Worm (Caenorhabditis elegans) whole organism, late embryonic: ENCODE measurements around the gene F10B5.2.

Source experiments
- ceh-34 ChIP-seq: sonication (generic microtip); optimal IDR thresholded peaks from 2 replicates; lab custom pipeline; 2016; ENCODE audit warnings: mild to moderate bottlenecking, missing genetic modification characterization, missing compliant biosample characterization
- pha-4 ChIP-seq: fragments of 150-350 bp; optimal IDR thresholded peaks from 2 replicates; lab custom pipeline; 2018; ENCODE audit warnings: missing biosample characterization, missing genetic modification reagents, missing genetic modification characterization
- ttx-3 ChIP-seq: sonication (generic microtip); optimal IDR thresholded peaks from 2 replicates; lab custom pipeline; 2016; ENCODE audit warnings: missing genetic modification reagents, missing genetic modification characterization, missing compliant biosample characterization

- TF ChIP-seq ttx-3 (tag; lab: Kevin White, UChicago) (no peak), ceh-34 (tag; lab: Kevin White, UChicago) (no peak), pha-4 (tag; lab: Kevin White, UChicago) (no peak)
Measured at ce11 chrII:8160916-8161315, 16.4 kb downstream of the F10B5.2 start.
